Worm (Caenorhabditis elegans) whole organism, L4 larva: ENCODE data around the gene W05H9.4.

ENCODE experiments used
- daf-19 ChIP-seq: fragments of 200-800 bp; sonication (Bioruptor generic); conservative IDR thresholded peaks from 2 replicates; pipeline ENCODE4 v1.3.6; 2022; ENCODE audit warnings: missing genetic modification characterization, missing compliant biosample characterization
- egl-27 ChIP-seq: sonication (generic microtip); optimal IDR thresholded peaks from 3 replicates; lab custom pipeline; 2017; ENCODE audit warnings: missing biosample characterization, missing genetic modification reagents, missing genetic modification characterization
- lin-38 ChIP-seq: fragments of 200-800 bp; sonication (Bioruptor generic); IDR thresholded peaks from 2 replicates; pipeline ENCODE4 v1.3.6; 2022; ENCODE audit warnings: missing genetic modification reagents, missing genetic modification characterization, missing compliant biosample characterization
- lir-3 ChIP-seq: sonication (generic microtip); optimal IDR thresholded peaks from 2 replicates; lab custom pipeline; 2016; ENCODE audit warnings: mild to moderate bottlenecking, missing genetic modification characterization, missing compliant biosample characterization
- nhr-48 ChIP-seq: sonication (generic microtip); optimal IDR thresholded peaks from 2 replicates; lab custom pipeline; 2016; ENCODE audit warnings: mild to moderate bottlenecking, missing genetic modification characterization, missing compliant biosample characterization
- pqm-1 ChIP-seq: sonication (generic microtip); optimal IDR thresholded peaks from 2 replicates; lab custom pipeline; 2017; ENCODE audit warnings: missing biosample characterization, missing genetic modification characterization
- spr-1 ChIP-seq: sonication (generic microtip); optimal IDR thresholded peaks from 2 replicates; lab custom pipeline; 2016; ENCODE audit warnings: mild to moderate bottlenecking, missing genetic modification characterization, missing compliant biosample characterization
- ztf-11 ChIP-seq: fragments of 150-350 bp; optimal IDR thresholded peaks from 2 replicates; lab custom pipeline; 2014; ENCODE audit warnings: missing biosample characterization, missing genetic modification characterization

ce11 chrX:6240640-6241033 is 22.8 kb upstream of the W05H9.4 start, which contains the start of gene got-2.2:
- TF ChIP-seq nhr-48 (tag; lab: Kevin White, UChicago) (no peak), ztf-11 (tag; lab: Kevin White, UChicago) (no peak), pqm-1 (tag; lab: Kevin White, UChicago) (no peak), egl-27 (tag; lab: Kevin White, UChicago) (no peak), lin-38 (GFP tag; lab: Robert Waterston, UW) (no peak), lir-3 (tag; lab: Kevin White, UChicago) (no peak), daf-19 (GFP tag; lab: Robert Waterston, UW) (no peak), spr-1 (tag; lab: Kevin White, UChicago) (no peak)
